Fruit fly (Drosophila melanogaster) whole organism, prepupa: ENCODE results near the gene Tcs6.

Experiments
- Blimp-1 ChIP-seq: fragments of 200-800 bp; sonication (Bioruptor generic); optimal IDR thresholded peaks from 3 replicates; lab custom pipeline; 2017; ENCODE audit warnings: missing biosample characterization, missing genetic modification characterization, mild to moderate bottlenecking, moderate library complexity, missing genetic modification reagents
- CG10631 ChIP-seq: fragments of 200-800 bp; sonication (Bioruptor generic); optimal IDR thresholded peaks from 2 replicates; lab custom pipeline; 2016; ENCODE audit warnings: missing biosample characterization, missing genetic modification characterization
- CG10669 ChIP-seq: fragments of 200-800 bp; sonication (Bioruptor generic); optimal IDR thresholded peaks from 3 replicates; lab custom pipeline; 2018; ENCODE audit warnings: missing biosample characterization, mild to moderate bottlenecking, missing genetic modification characterization, moderate library complexity
- CG11294 ChIP-seq: fragments of 200-800 bp; sonication (Bioruptor generic); IDR thresholded peaks from 2 replicates; pipeline ENCODE4 v1.3.6; 2022; ENCODE audit warnings: missing biosample characterization, missing genetic modification characterization
- CG11762 ChIP-seq: fragments of 200-800 bp; sonication (Bioruptor generic); optimal IDR thresholded peaks from 3 replicates; lab custom pipeline; 2016; ENCODE audit warnings: missing biosample characterization, missing genetic modification characterization; ENCODE audit not compliant: insufficient read depth
- CG11902 ChIP-seq: fragments of 200-800 bp; sonication (Bioruptor generic); optimal IDR thresholded peaks from 3 replicates; lab custom pipeline; 2016; ENCODE audit warnings: missing biosample characterization, missing genetic modification characterization
- CG1621 ChIP-seq: fragments of 200-800 bp; sonication (Bioruptor generic); optimal IDR thresholded peaks from 3 replicates; lab custom pipeline; 2018; ENCODE audit warnings: missing biosample characterization, mild to moderate bottlenecking, missing genetic modification characterization
- CG16779 ChIP-seq: fragments of 200-800 bp; sonication (Bioruptor generic); optimal IDR thresholded peaks from 3 replicates; lab custom pipeline; 2017; ENCODE audit warnings: missing biosample characterization, mild to moderate bottlenecking, missing genetic modification characterization
- CG32006 ChIP-seq: fragments of 200-800 bp; sonication (Bioruptor generic); optimal IDR thresholded peaks from 3 replicates; lab custom pipeline; 2017; ENCODE audit warnings: missing biosample characterization, mild to moderate bottlenecking, missing genetic modification characterization
- CG34406 ChIP-seq: fragments of 200-800 bp; sonication (Bioruptor generic); optimal IDR thresholded peaks from 3 replicates; lab custom pipeline; 2016; ENCODE audit warnings: missing biosample characterization, missing genetic modification characterization
- CG3919 ChIP-seq: fragments of 200-800 bp; sonication (Bioruptor generic); optimal IDR thresholded peaks from 3 replicates; lab custom pipeline; 2016; ENCODE audit warnings: missing biosample characterization, missing genetic modification characterization
- CG4318 ChIP-seq: fragments of 200-800 bp; sonication (Bioruptor generic); optimal IDR thresholded peaks from 3 replicates; lab custom pipeline; 2017; ENCODE audit warnings: missing biosample characterization, mild to moderate bottlenecking, missing genetic modification characterization
- CG6163 ChIP-seq: fragments of 200-800 bp; sonication (Bioruptor generic); IDR thresholded peaks from 3 replicates; pipeline ENCODE4 v1.3.6; 2022; ENCODE audit warnings: missing biosample characterization, missing genetic modification characterization
- CG6276 ChIP-seq: fragments of 200-800 bp; sonication (Bioruptor generic); optimal IDR thresholded peaks from 2 replicates; lab custom pipeline; 2017; ENCODE audit warnings: missing biosample characterization, mild to moderate bottlenecking, missing genetic modification characterization
- CG6792 ChIP-seq: fragments of 200-800 bp; sonication (Bioruptor generic); optimal IDR thresholded peaks from 3 replicates; lab custom pipeline; 2016; ENCODE audit warnings: missing biosample characterization, missing genetic modification characterization
- CG6808 ChIP-seq: fragments of 200-800 bp; sonication (Bioruptor generic); optimal IDR thresholded peaks from 3 replicates; lab custom pipeline; 2017; ENCODE audit warnings: missing biosample characterization, missing genetic modification characterization, mild to moderate bottlenecking, moderate library complexity, missing genetic modification reagents
- CG7368 ChIP-seq: fragments of 200-800 bp; sonication (Bioruptor generic); optimal IDR thresholded peaks from 3 replicates; lab custom pipeline; 2016; ENCODE audit warnings: missing biosample characterization, missing genetic modification characterization
- CG8119 ChIP-seq: fragments of 200-800 bp; sonication (Bioruptor generic); IDR thresholded peaks from 3 replicates; pipeline ENCODE4 v1.3.6; 2022; ENCODE audit warnings: missing biosample characterization, missing genetic modification characterization
- CG8319 ChIP-seq: fragments of 200-800 bp; sonication (Bioruptor generic); optimal IDR thresholded peaks from 3 replicates; lab custom pipeline; 2016; ENCODE audit warnings: missing biosample characterization, missing genetic modification characterization
- CG9139 ChIP-seq: fragments of 200-800 bp; sonication (Bioruptor generic); optimal IDR thresholded peaks from 3 replicates; lab custom pipeline; 2017; ENCODE audit warnings: missing biosample characterization, mild to moderate bottlenecking, missing genetic modification characterization
- Eip75B ChIP-seq: fragments of 200-800 bp; sonication (Bioruptor generic); optimal IDR thresholded peaks from 3 replicates; lab custom pipeline; 2016; ENCODE audit warnings: missing biosample characterization, missing genetic modification characterization
- Eip78C ChIP-seq: fragments of 200-800 bp; sonication (Bioruptor generic); peaks from one replicate; lab custom pipeline; 2016; ENCODE audit warnings: missing biosample characterization, missing genetic modification characterization
- Eip93F ChIP-seq: fragments of 200-800 bp; sonication (Bioruptor generic); optimal IDR thresholded peaks from 2 replicates; lab custom pipeline; 2016; ENCODE audit warnings: missing biosample characterization, mild to moderate bottlenecking, missing genetic modification characterization
- Ets21C ChIP-seq: fragments of 200-800 bp; sonication (Bioruptor generic); optimal IDR thresholded peaks from 3 replicates; lab custom pipeline; 2016; ENCODE audit warnings: missing biosample characterization, missing genetic modification characterization
- Ets96B ChIP-seq: fragments of 200-800 bp; optimal IDR thresholded peaks from 2 replicates; lab custom pipeline; 2019; ENCODE audit warnings: missing biosample characterization, mild to moderate bottlenecking, missing genetic modification characterization, moderate library complexity
- Gug ChIP-seq: fragments of 200-800 bp; sonication (Bioruptor generic); IDR thresholded peaks from 2 replicates; pipeline ENCODE4 v1.3.6; 2022; ENCODE audit warnings: missing biosample characterization, missing genetic modification characterization
- Hr38 ChIP-seq: sonication (Bioruptor generic); optimal IDR thresholded peaks from 2 replicates; lab custom pipeline; 2016; ENCODE audit warnings: missing biosample characterization, missing genetic modification characterization
- Hr39 ChIP-seq: fragments of 200-800 bp; sonication (Bioruptor generic); optimal IDR thresholded peaks from 2 replicates; lab custom pipeline; 2016; ENCODE audit warnings: missing biosample characterization, missing genetic modification characterization
- Met ChIP-seq: fragments of 200-800 bp; sonication (Bioruptor generic); optimal IDR thresholded peaks from 3 replicates; lab custom pipeline; 2016; ENCODE audit warnings: missing biosample characterization, missing genetic modification characterization
- OdsH ChIP-seq: fragments of 200-800 bp; sonication (Bioruptor generic); optimal IDR thresholded peaks from 3 replicates; lab custom pipeline; 2016; ENCODE audit warnings: missing biosample characterization, missing genetic modification characterization
- Smox ChIP-seq: fragments of 200-800 bp; sonication (Bioruptor generic); optimal IDR thresholded peaks from 3 replicates; lab custom pipeline; 2016; ENCODE audit warnings: missing biosample characterization, missing genetic modification characterization
- Sox14 ChIP-seq: fragments of 200-800 bp; sonication (Bioruptor generic); optimal IDR thresholded peaks from 3 replicates; lab custom pipeline; 2016; ENCODE audit warnings: missing biosample characterization, missing genetic modification characterization
- Sox15 ChIP-seq: fragments of 200-800 bp; sonication (Bioruptor generic); optimal IDR thresholded peaks from 3 replicates; lab custom pipeline; 2016; ENCODE audit warnings: missing biosample characterization, missing genetic modification characterization
- acj6 ChIP-seq: fragments of 200-800 bp; sonication (Bioruptor generic); optimal IDR thresholded peaks from 3 replicates; lab custom pipeline; 2016; ENCODE audit warnings: missing biosample characterization, missing genetic modification characterization
- dac ChIP-seq: fragments of 200-800 bp; sonication (Bioruptor generic); optimal IDR thresholded peaks from 2 replicates; lab custom pipeline; 2017; ENCODE audit warnings: missing biosample characterization, mild to moderate bottlenecking, missing genetic modification characterization
- dsx ChIP-seq: fragments of 200-800 bp; optimal IDR thresholded peaks from 3 replicates; lab custom pipeline; 2019; ENCODE audit warnings: missing biosample characterization, mild to moderate bottlenecking, missing genetic modification characterization, moderate library complexity; ENCODE audit not compliant: poor library complexity, severe bottlenecking
- eg ChIP-seq: fragments of 200-800 bp; sonication (Bioruptor generic); IDR thresholded peaks from 3 replicates; pipeline ENCODE4 v1.3.6; 2022; ENCODE audit warnings: missing biosample characterization, missing genetic modification characterization
- esn ChIP-seq: fragments of 200-800 bp; sonication (Bioruptor generic); optimal IDR thresholded peaks from 2 replicates; lab custom pipeline; 2016; ENCODE audit warnings: missing biosample characterization, mild to moderate bottlenecking, missing genetic modification characterization, moderate library complexity
- fd59A ChIP-seq: fragments of 200-800 bp; sonication (Bioruptor generic); optimal IDR thresholded peaks from 2 replicates; lab custom pipeline; 2017; ENCODE audit warnings: missing biosample characterization, mild to moderate bottlenecking, missing genetic modification characterization, missing genetic modification reagents
- fkh ChIP-seq: fragments of 200-800 bp; sonication (Bioruptor generic); optimal IDR thresholded peaks from 3 replicates; lab custom pipeline; 2017; ENCODE audit warnings: missing biosample characterization, mild to moderate bottlenecking, missing genetic modification characterization, moderate library complexity
- net ChIP-seq: fragments of 200-800 bp; sonication (Bioruptor generic); optimal IDR thresholded peaks from 3 replicates; lab custom pipeline; 2016; ENCODE audit warnings: missing biosample characterization, missing genetic modification characterization
- pdm3 ChIP-seq: fragments of 200-800 bp; sonication (Bioruptor generic); optimal IDR thresholded peaks from 3 replicates; lab custom pipeline; 2016; ENCODE audit warnings: missing biosample characterization, missing genetic modification characterization
- salr ChIP-seq, 2 experiments: fragments of 200-800 bp; sonication (Bioruptor generic); optimal IDR thresholded peaks; 3 replicates each; lab custom pipeline; 2016 to 2018; ENCODE audit warnings: missing biosample characterization in 2 of 2, missing genetic modification characterization in 2 of 2, mild to moderate bottlenecking in 1 of 2
- svp ChIP-seq: fragments of 200-800 bp; sonication (Bioruptor generic); peaks from one replicate; lab custom pipeline; 2016; ENCODE audit warnings: missing biosample characterization, missing genetic modification characterization
- topi ChIP-seq: fragments of 200-800 bp; sonication (Bioruptor generic); optimal IDR thresholded peaks from 3 replicates; lab custom pipeline; 2016; ENCODE audit warnings: missing biosample characterization, missing genetic modification characterization
- vri ChIP-seq: fragments of 200-800 bp; sonication (Bioruptor generic); optimal IDR thresholded peaks from 3 replicates; lab custom pipeline; 2016; ENCODE audit warnings: missing biosample characterization, mild to moderate bottlenecking, missing genetic modification characterization

Gene Tcs6

DNA sequence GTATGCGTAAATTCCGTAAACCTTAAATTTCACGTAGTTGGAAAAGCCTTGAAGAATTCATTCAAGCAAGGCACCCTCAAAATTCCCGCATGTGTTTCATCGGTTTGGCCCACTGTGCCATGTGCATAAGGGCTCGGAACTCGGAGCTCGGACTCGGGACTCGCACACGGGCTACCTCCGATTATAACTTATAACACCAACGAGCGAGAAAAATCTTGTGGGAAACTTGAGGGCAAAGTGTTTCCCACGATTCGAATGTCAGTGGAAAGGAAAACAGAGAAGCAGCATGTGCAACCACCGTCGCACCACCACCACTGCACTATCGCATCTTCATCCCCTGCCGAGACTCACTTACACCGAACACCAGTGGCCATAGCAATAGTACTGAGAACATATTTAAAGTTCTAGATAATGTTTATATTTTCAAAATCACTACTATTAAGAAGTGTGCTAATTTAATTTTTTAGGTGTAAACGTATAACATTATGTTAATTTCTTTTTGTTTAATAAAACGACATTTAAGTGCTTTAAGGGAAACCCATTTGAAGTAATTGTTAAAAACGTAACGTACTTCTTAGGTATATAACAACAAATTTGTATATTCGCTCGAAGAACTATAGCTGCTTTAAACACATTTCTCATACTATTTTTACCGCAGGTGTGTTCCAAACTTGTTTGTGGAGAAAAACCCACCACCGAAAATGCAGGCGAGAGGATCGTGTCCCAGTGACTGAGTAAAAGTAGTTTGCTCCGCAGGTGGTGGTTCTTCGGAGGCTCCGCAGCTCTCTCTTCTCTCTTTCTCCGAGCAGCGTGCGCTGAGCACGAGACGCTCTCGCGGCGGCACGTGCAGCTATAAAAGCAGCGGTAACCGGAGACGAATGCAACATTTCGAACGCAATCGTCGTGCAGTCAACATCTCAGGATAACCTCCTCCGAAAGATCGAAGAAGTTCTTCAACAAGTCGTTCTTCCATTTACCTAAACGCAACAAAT, 21.6 kb downstream of the Tcs6 start (continued):
- peak; percentile 85 for TF ChIP-seq Hr39 (GFP tag; lab: Kevin White, UChicago)
- peak; percentile 86 for TF ChIP-seq net (GFP tag; lab: Kevin White, UChicago)
- TF ChIP-seq CG3919 (GFP tag; lab: Kevin White, UChicago): peak; percentile 83
- TF ChIP-seq CG8119 (GFP tag; lab: Robert Waterston, UW): peak; percentile 90
- TF ChIP-seq CG1621: peak; percentile 76
- TF ChIP-seq Ets21C (GFP tag; lab: Kevin White, UChicago): peak; percentile 76
- TF ChIP-seq Hr38 (GFP tag; lab: Kevin White, UChicago): no peak
- peak; percentile 91 for TF ChIP-seq fd59A (GFP tag; lab: Kevin White, UChicago)
- TF ChIP-seq Sox15 (GFP tag; lab: Kevin White, UChicago): peak; percentile 74
- TF ChIP-seq CG16779: peak; percentile 89
- peak; percentile 89 for TF ChIP-seq CG34406 (GFP tag; lab: Kevin White, UChicago)
- TF ChIP-seq CG10669 (GFP tag; lab: Kevin White, UChicago): peak; percentile 92
- TF ChIP-seq svp (GFP tag; lab: Kevin White, UChicago): peak; percentile 96
- TF ChIP-seq CG6808: peak; percentile 96
- TF ChIP-seq Smox (GFP tag; lab: Kevin White, UChicago): peak; percentile 89
- peak; percentile 92 for TF ChIP-seq Eip75B (GFP tag; lab: Kevin White, UChicago)
- peak; percentile 95 for TF ChIP-seq Met (GFP tag; lab: Kevin White, UChicago)
- TF ChIP-seq eg: peak; percentile 57
- peak; percentile 91 for TF ChIP-seq CG32006
- peak; percentile 84 for TF ChIP-seq Blimp-1 (GFP tag; lab: Kevin White, UChicago)
- TF ChIP-seq CG11762 (GFP tag; lab: Kevin White, UChicago): peak; percentile 75
- TF ChIP-seq Ets96B (tag; lab: Kevin White, UChicago): peak; percentile 93
- peak; percentile 61 for TF ChIP-seq dac
- peak; percentile 87 for TF ChIP-seq OdsH
- TF ChIP-seq dsx (GFP tag; lab: Kevin White, UChicago): peak; percentile 91
- TF ChIP-seq salr (GFP tag; optimal IDR thresholded peaks at IDR 0.05; lab: Kevin White, UChicago): peak; percentile 60 to 85
- TF ChIP-seq CG11902 (GFP tag; lab: Kevin White, UChicago): peak; percentile 72
- TF ChIP-seq topi (GFP tag; lab: Kevin White, UChicago): peak; percentile 93
- TF ChIP-seq CG7368 (GFP tag; lab: Kevin White, UChicago): peak; percentile 76
- TF ChIP-seq CG9139 (GFP tag; lab: Kevin White, UChicago): peak; percentile 86
- TF ChIP-seq CG11294: no peak
- TF ChIP-seq acj6 (GFP tag; lab: Kevin White, UChicago): peak; percentile 84
- TF ChIP-seq Sox14 (GFP tag; lab: Kevin White, UChicago): peak; percentile 90
- peak; percentile 72 for TF ChIP-seq CG4318
- TF ChIP-seq vri (GFP tag; lab: Kevin White, UChicago): peak; percentile 84
- TF ChIP-seq Eip78C (GFP tag; lab: Kevin White, UChicago): peak; percentile 97
- TF ChIP-seq, all 60 proteins: peak for 58

DNA sequence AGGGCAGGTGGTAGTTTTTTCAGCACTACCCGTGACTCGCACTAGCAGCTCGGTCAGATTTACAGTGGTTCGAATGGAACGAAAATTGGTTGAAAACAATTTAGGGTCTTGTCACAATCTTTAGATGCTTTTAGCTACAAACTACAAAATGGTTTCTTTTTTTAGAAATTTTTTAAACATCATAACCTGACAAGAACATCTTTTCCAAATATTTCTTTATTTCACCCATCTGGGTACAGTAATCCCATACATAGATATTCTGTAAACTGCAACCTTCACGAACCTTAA, 22.7 kb downstream of the Tcs6 start:
- TF ChIP-seq CG34406 (GFP tag; lab: Kevin White, UChicago) (no peak), esn (no peak), CG6276 (no peak), CG6163 (no peak), CG3919 (GFP tag; lab: Kevin White, UChicago) (no peak), Eip93F (GFP tag; lab: Kevin White, UChicago) (no peak), Eip78C (GFP tag; lab: Kevin White, UChicago) (no peak), pdm3 (GFP tag; lab: Kevin White, UChicago) (no peak), svp (GFP tag; lab: Kevin White, UChicago) (no peak), Ets21C (GFP tag; lab: Kevin White, UChicago) (no peak), topi (GFP tag; lab: Kevin White, UChicago) (no peak), fkh (GFP tag; lab: Kevin White, UChicago) (no peak), Gug (no peak), salr (GFP tag; optimal IDR thresholded peaks at IDR 0.05; lab: Kevin White, UChicago) (no peak), eg (no peak), CG6792 (GFP tag; lab: Kevin White, UChicago) (no peak), CG8319 (GFP tag; lab: Kevin White, UChicago) (no peak), CG10631 (GFP tag; lab: Kevin White, UChicago) (no peak)
